Worm (Caenorhabditis elegans) whole organism, late embryonic: ENCODE measurements around the gene lin-36.
A peak's percentile ranks its signal among the peaks of the same experiment; 100 is the strongest.

Source experiments
- C08G9.2 ChIP-seq: sonication (generic microtip); optimal IDR thresholded peaks from 2 replicates; lab custom pipeline; 2016; ENCODE audit warnings: mild to moderate bottlenecking, missing genetic modification characterization, moderate library complexity, missing compliant biosample characterization
- C38D4.7 ChIP-seq: fragments of 200-800 bp; sonication (Bioruptor generic); optimal IDR thresholded peaks from 2 replicates; lab custom pipeline; 2018; ENCODE audit warnings: mild to moderate bottlenecking, missing genetic modification characterization, moderate library complexity, missing compliant biosample characterization
- K02D7.2 ChIP-seq: sonication (generic microtip); optimal IDR thresholded peaks from 2 replicates; lab custom pipeline; 2017; ENCODE audit warnings: mild to moderate bottlenecking, missing genetic modification characterization, missing compliant biosample characterization
- K09A11.1 ChIP-seq: sonication (generic microtip); optimal IDR thresholded peaks from 2 replicates; lab custom pipeline; 2017; ENCODE audit warnings: antibody characterized with exemption, mild to moderate bottlenecking, missing genetic modification characterization, missing compliant biosample characterization; ENCODE audit not compliant: insufficient read depth
- T23F11.4 ChIP-seq: fragments of 200-800 bp; sonication (Bioruptor generic); optimal IDR thresholded peaks from 2 replicates; lab custom pipeline; 2018; ENCODE audit warnings: mild to moderate bottlenecking, missing genetic modification characterization, missing compliant biosample characterization
- ama-1 ChIP-seq: fragments of 150-350 bp; optimal IDR thresholded peaks from 2 replicates; lab custom pipeline; 2014
- ceh-14 ChIP-seq: sonication (generic microtip); optimal IDR thresholded peaks from 2 replicates; lab custom pipeline; 2016; ENCODE audit warnings: missing genotype, missing genetic modification characterization, missing compliant biosample characterization
- ceh-18 ChIP-seq: sonication (generic microtip); optimal IDR thresholded peaks from 2 replicates; lab custom pipeline; 2016; ENCODE audit warnings: missing genetic modification characterization, missing compliant biosample characterization
- ceh-19 ChIP-seq: fragments of 200-800 bp; sonication (Bioruptor generic); optimal IDR thresholded peaks from 2 replicates; lab custom pipeline; 2018; ENCODE audit warnings: mild to moderate bottlenecking, missing genetic modification characterization, missing compliant biosample characterization
- ceh-2 ChIP-seq: sonication (generic microtip); optimal IDR thresholded peaks from 2 replicates; lab custom pipeline; 2016; ENCODE audit warnings: missing genotype, missing genetic modification characterization, missing compliant biosample characterization
- ceh-22 ChIP-seq: sonication (generic microtip); optimal IDR thresholded peaks from 2 replicates; lab custom pipeline; 2017; ENCODE audit warnings: missing biosample characterization, missing genetic modification characterization
- ceh-30 ChIP-seq: fragments of 150-350 bp; optimal IDR thresholded peaks from 2 replicates; lab custom pipeline; 2014; ENCODE audit warnings: missing biosample characterization, missing genetic modification characterization
- ceh-31 ChIP-seq: sonication (generic microtip); optimal IDR thresholded peaks from 2 replicates; lab custom pipeline; 2016; ENCODE audit warnings: missing genetic modification characterization, missing compliant biosample characterization
- ceh-34 ChIP-seq: sonication (generic microtip); optimal IDR thresholded peaks from 2 replicates; lab custom pipeline; 2016; ENCODE audit warnings: mild to moderate bottlenecking, missing genetic modification characterization, missing compliant biosample characterization
- ceh-6 ChIP-seq: fragments of 200-800 bp; sonication (Bioruptor generic); optimal IDR thresholded peaks from 2 replicates; lab custom pipeline; 2018; ENCODE audit warnings: mild to moderate bottlenecking, missing genetic modification characterization, missing compliant biosample characterization
- ceh-9 ChIP-seq: sonication (generic microtip); optimal IDR thresholded peaks from 2 replicates; lab custom pipeline; 2016; ENCODE audit warnings: mild to moderate bottlenecking, missing genetic modification characterization, inconsistent platforms, missing compliant biosample characterization
- che-1 ChIP-seq: sonication (generic microtip); optimal IDR thresholded peaks from 2 replicates; lab custom pipeline; 2016; ENCODE audit warnings: mild to moderate bottlenecking, missing genetic modification characterization, missing compliant biosample characterization
- dmd-4 ChIP-seq: sonication (generic microtip); optimal IDR thresholded peaks from 2 replicates; lab custom pipeline; 2016; ENCODE audit warnings: borderline replicate concordance, missing genetic modification characterization, missing compliant biosample characterization
- elt-2 ChIP-seq: sonication (generic microtip); optimal IDR thresholded peaks from 2 replicates; lab custom pipeline; 2016; ENCODE audit warnings: missing genetic modification reagents, missing genetic modification characterization, missing compliant biosample characterization
- elt-4 ChIP-seq: sonication (generic microtip); optimal IDR thresholded peaks from 2 replicates; lab custom pipeline; 2016; ENCODE audit warnings: missing genetic modification characterization, missing compliant biosample characterization
- ets-4 ChIP-seq: sonication (generic microtip); optimal IDR thresholded peaks from 2 replicates; lab custom pipeline; 2016; ENCODE audit warnings: missing genetic modification characterization, missing compliant biosample characterization
- eyg-1 ChIP-seq: sonication (generic microtip); optimal IDR thresholded peaks from 2 replicates; lab custom pipeline; 2016; ENCODE audit warnings: missing genotype, missing genetic modification characterization, missing compliant biosample characterization
- fax-1 ChIP-seq: sonication (generic microtip); optimal IDR thresholded peaks from 2 replicates; lab custom pipeline; 2016; ENCODE audit warnings: missing genotype, missing genetic modification characterization, missing compliant biosample characterization
- fkh-10 ChIP-seq: fragments of 150-350 bp; optimal IDR thresholded peaks from 2 replicates; lab custom pipeline; 2014; ENCODE audit warnings: missing biosample characterization, missing genetic modification reagents, missing genetic modification characterization
- fkh-6 ChIP-seq: sonication (generic microtip); optimal IDR thresholded peaks from 2 replicates; lab custom pipeline; 2016; ENCODE audit warnings: missing genetic modification characterization, missing compliant biosample characterization
- hlh-30 ChIP-seq: sonication (generic microtip); optimal IDR thresholded peaks from 2 replicates; lab custom pipeline; 2017; ENCODE audit warnings: antibody characterized with exemption, missing genetic modification characterization, missing compliant biosample characterization; ENCODE audit not compliant: insufficient read depth
- hlh-6 ChIP-seq: sonication (generic microtip); optimal IDR thresholded peaks from 2 replicates; lab custom pipeline; 2016; ENCODE audit warnings: missing genotype, missing genetic modification characterization, missing compliant biosample characterization
- lim-6 ChIP-seq: sonication (generic microtip); optimal IDR thresholded peaks from 2 replicates; lab custom pipeline; 2016; ENCODE audit warnings: missing genetic modification characterization, missing compliant biosample characterization
- lin-11 ChIP-seq: fragments of 200-800 bp; sonication (Bioruptor generic); optimal IDR thresholded peaks from 2 replicates; lab custom pipeline; 2018; ENCODE audit warnings: mild to moderate bottlenecking, missing genetic modification characterization, missing compliant biosample characterization
- madf-2 ChIP-seq: sonication (generic microtip); optimal IDR thresholded peaks from 2 replicates; lab custom pipeline; 2017; ENCODE audit warnings: missing genetic modification characterization, missing compliant biosample characterization
- mec-3 ChIP-seq: sonication (generic microtip); optimal IDR thresholded peaks from 2 replicates; lab custom pipeline; 2016; ENCODE audit warnings: borderline replicate concordance, missing genetic modification characterization, missing compliant biosample characterization
- nfya-1 ChIP-seq: sonication (generic microtip); optimal IDR thresholded peaks from 2 replicates; lab custom pipeline; 2017; ENCODE audit warnings: missing genetic modification characterization, mild to moderate bottlenecking, missing compliant biosample characterization, antibody characterized with exemption, moderate library complexity
- nhr-11 ChIP-seq: fragments of 150-350 bp; optimal IDR thresholded peaks from 2 replicates; lab custom pipeline; 2014; ENCODE audit warnings: missing biosample characterization, missing genetic modification characterization
- nhr-232 ChIP-seq: sonication (generic microtip); optimal IDR thresholded peaks from 2 replicates; lab custom pipeline; 2016; ENCODE audit warnings: missing genetic modification characterization, missing compliant biosample characterization
- npax-4 ChIP-seq: sonication (generic microtip); optimal IDR thresholded peaks from 2 replicates; lab custom pipeline; 2016; ENCODE audit warnings: missing genetic modification characterization, missing compliant biosample characterization
- pag-3 ChIP-seq: sonication (generic microtip); optimal IDR thresholded peaks from 2 replicates; lab custom pipeline; 2016; ENCODE audit warnings: missing compliant biosample characterization, missing genetic modification characterization, borderline replicate concordance
- pat-9 ChIP-seq: fragments of 200-800 bp; sonication (Bioruptor generic); optimal IDR thresholded peaks from 2 replicates; lab custom pipeline; 2018; ENCODE audit warnings: mild to moderate bottlenecking, missing genetic modification characterization, moderate library complexity, missing compliant biosample characterization
- pha-2 ChIP-seq: sonication (generic microtip); optimal IDR thresholded peaks from 2 replicates; lab custom pipeline; 2017; ENCODE audit warnings: mild to moderate bottlenecking, missing genetic modification characterization, missing compliant biosample characterization
- ref-2 ChIP-seq: sonication (generic microtip); optimal IDR thresholded peaks from 2 replicates; lab custom pipeline; 2016; ENCODE audit warnings: missing genetic modification characterization, missing compliant biosample characterization
- rnt-1 ChIP-seq: sonication (generic microtip); optimal IDR thresholded peaks from 2 replicates; lab custom pipeline; 2016; ENCODE audit warnings: missing genetic modification characterization, missing compliant biosample characterization
- sox-2 ChIP-seq: fragments of 200-800 bp; sonication (Bioruptor generic); IDR thresholded peaks from 2 replicates; pipeline ENCODE4 v1.3.6; 2022; ENCODE audit warnings: missing genetic modification reagents, missing genetic modification characterization, missing compliant biosample characterization
- syd-9 ChIP-seq: sonication (generic microtip); optimal IDR thresholded peaks from 2 replicates; lab custom pipeline; 2016; ENCODE audit warnings: mild to moderate bottlenecking, missing genetic modification characterization, moderate library complexity, missing compliant biosample characterization
- tbx-2 ChIP-seq: sonication (generic microtip); optimal IDR thresholded peaks from 2 replicates; lab custom pipeline; 2016; ENCODE audit warnings: missing genetic modification characterization, missing compliant biosample characterization
- tbx-7 ChIP-seq: sonication (generic microtip); optimal IDR thresholded peaks from 2 replicates; lab custom pipeline; 2016; ENCODE audit warnings: missing genotype, missing genetic modification characterization, missing compliant biosample characterization
- unc-55 ChIP-seq: sonication (generic microtip); optimal IDR thresholded peaks from 2 replicates; lab custom pipeline; 2017; ENCODE audit warnings: missing biosample characterization, missing genetic modification reagents, missing genetic modification characterization
- zip-5 ChIP-seq: sonication (generic microtip); optimal IDR thresholded peaks from 2 replicates; lab custom pipeline; 2016; ENCODE audit warnings: missing genetic modification characterization, missing compliant biosample characterization

Gene lin-36

DNA sequence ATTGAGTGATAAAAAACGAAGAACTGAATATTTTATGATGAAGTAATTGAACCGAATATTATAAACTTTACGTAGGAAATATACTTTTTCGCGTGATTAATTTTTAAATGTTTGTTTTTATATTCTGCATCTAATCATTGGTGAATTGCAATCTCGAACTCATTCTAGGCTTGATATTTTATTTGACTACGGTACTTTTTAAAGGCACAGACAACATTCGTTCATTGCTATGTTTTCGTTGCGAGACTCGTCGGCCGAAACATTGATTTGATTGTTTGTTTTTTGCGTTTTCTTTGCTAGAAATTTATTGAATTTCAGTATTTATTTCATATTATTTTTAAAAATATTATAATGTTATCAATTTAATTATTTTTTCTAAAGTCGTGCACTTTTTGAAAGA lies 42.9 kb downstream of the lin-36 start, which contains the start of gene C06G4.4:
TSS of gene C06G4.4 (minus strand) at position 36 of the 400 bp plus-strand sequence.
- TF ChIP-seq madf-2 (tag; lab: Kevin White, UChicago) (no peak), ceh-18 (tag; lab: Kevin White, UChicago) (no peak), tbx-2 (tag; lab: Kevin White, UChicago) (no peak), elt-4 (tag; lab: Kevin White, UChicago) (no peak), rnt-1 (tag; lab: Kevin White, UChicago) (no peak), pha-2 (tag; lab: Kevin White, UChicago) (no peak), ceh-2 (no peak), mec-3 (no peak)

DNA sequence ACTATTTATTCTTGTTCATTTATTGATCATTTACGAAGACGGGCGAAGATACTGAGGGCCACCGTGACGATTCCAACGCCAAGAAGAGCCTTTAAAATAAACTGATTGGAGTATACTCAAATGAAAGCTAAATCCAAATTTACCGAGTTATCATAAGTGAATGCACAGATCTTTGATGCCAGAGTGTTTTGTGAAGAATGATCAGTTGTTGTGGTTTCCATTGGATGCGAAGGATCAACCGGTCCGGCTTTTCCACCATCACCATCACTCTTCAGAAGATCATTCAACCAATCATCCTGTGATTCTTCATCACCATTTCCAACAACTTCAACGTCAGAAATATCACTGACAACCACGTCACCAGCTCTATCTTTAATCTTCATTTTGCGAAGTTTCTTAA lies 43.4 kb downstream of the lin-36 start:
- TF ChIP-seq ets-4 (no peak), ceh-22 (no peak), ceh-31 (no peak), tbx-7 (tag; lab: Kevin White, UChicago) (no peak), ceh-30 (no peak), ceh-9 (tag; lab: Kevin White, UChicago) (no peak), ceh-19 (GFP tag; lab: Kevin White, UChicago) (no peak), nhr-232 (tag; lab: Kevin White, UChicago) (no peak), lim-6 (tag; lab: Kevin White, UChicago) (no peak), elt-2 (tag; lab: Kevin White, UChicago) (no peak)

DNA sequence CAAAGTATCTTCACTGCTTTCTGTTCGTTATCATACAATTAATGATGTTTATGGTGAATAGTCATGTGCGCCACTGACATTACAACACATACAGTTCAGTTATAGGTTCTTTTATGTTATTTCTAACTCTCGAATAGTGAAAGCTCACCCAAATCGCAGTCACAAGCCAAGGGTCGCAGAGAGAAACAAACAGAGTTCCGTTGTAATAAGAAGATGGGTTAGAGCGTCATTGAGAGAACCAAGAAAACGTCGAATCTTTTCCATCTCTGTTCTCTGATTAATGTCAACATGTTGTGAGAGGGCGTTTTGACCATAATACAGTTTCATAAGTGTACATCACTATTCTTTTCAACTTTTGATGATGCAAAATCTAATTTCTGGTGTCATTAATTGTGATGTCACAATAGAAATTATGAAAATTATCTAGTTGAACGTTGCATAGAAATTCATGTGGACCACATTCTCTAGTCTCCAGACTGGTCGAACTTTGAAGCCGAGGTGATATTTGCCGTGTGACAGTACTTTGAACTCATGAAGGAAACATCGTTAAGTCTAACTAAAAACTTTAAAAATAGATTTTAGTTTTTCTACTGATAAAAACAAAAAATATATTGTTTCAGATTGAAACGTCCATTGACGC lies 46.6 kb downstream of the lin-36 start:
- TF ChIP-seq K09A11.1 (tag; lab: Kevin White, UChicago) (no peak), ceh-14 (tag; lab: Kevin White, UChicago) (no peak), ceh-9 (tag; lab: Kevin White, UChicago) (no peak), elt-2 (tag; lab: Kevin White, UChicago) (no peak), hlh-6 (tag; lab: Kevin White, UChicago) (no peak), pha-2 (tag; lab: Kevin White, UChicago) (no peak), fkh-10 (GFP tag; lab: Kevin White, UChicago) (no peak), fax-1 (tag; lab: Kevin White, UChicago) (no peak), ref-2 (no peak), sox-2 (GFP tag; lab: Robert Waterston, UW) (no peak), elt-4 (tag; lab: Kevin White, UChicago) (no peak)

DNA sequence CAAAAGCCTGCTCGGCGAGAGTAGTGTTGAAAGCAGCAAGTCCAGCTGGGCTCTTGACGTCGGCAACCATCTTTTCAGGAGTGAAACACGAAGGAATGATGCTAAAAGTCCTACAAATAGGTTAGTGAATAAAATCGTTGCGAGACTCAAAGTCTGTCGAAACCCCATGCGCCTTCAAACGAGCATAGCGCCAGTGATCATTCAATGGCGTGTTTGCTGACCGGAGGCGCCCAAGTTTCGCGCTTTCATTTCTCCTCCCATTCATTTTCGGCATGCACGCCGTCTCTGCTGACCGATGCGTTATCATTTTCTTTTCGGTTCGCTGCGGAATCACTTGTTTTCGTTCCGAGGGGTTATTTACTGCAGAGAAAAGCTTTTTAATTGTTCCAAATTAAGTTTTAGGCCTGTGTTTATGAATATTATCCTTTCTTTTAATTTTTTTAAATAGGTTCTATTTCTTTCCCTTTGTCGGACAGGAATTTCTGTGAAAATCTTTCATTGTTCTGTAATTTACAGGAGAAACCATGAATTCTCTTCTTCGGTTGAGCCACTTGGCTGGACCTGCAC lies 47.4 kb downstream of the lin-36 start, which contains the start of the genes eef-1B.1 and aco-2:
TSS of gene eef-1B.1 (minus strand) at position 186 of the 567 bp plus-strand sequence.
TSS of gene aco-2 (plus strand) at position 517 of the 567 bp plus-strand sequence.
- no peak for TF ChIP-seq C38D4.7 (GFP tag; lab: Kevin White, UChicago)
- TF ChIP-seq hlh-30 (tag; lab: Kevin White, UChicago): peak; percentile 37
- TF ChIP-seq ceh-34 (tag; lab: Kevin White, UChicago): no peak
- no peak for TF ChIP-seq K02D7.2 (tag; lab: Kevin White, UChicago)
- TF ChIP-seq zip-5 (tag; lab: Kevin White, UChicago): no peak
- TF ChIP-seq syd-9 (tag; lab: Kevin White, UChicago): no peak
- TF ChIP-seq ama-1: no peak
- no peak for TF ChIP-seq T23F11.4 (GFP tag; lab: Kevin White, UChicago)
- peak; percentile 25 for TF ChIP-seq ceh-18 (tag; lab: Kevin White, UChicago)
- TF ChIP-seq che-1: no peak
- no peak for TF ChIP-seq dmd-4 (tag; lab: Kevin White, UChicago)
- TF ChIP-seq eyg-1 (tag; lab: Kevin White, UChicago): no peak
- TF ChIP-seq npax-4 (tag; lab: Kevin White, UChicago): no peak
- TF ChIP-seq pat-9 (tag; lab: Kevin White, UChicago): peak; percentile 29
- TF ChIP-seq pha-2 (tag; lab: Kevin White, UChicago): no peak
- TF ChIP-seq pag-3 (tag; lab: Kevin White, UChicago): no peak
- TF ChIP-seq ceh-6 (GFP tag; lab: Kevin White, UChicago): no peak
- no peak for TF ChIP-seq nhr-11
- TF ChIP-seq tbx-7 (tag; lab: Kevin White, UChicago): no peak
- no peak for TF ChIP-seq lin-11 (tag; lab: Kevin White, UChicago)
- no peak for TF ChIP-seq fkh-6 (tag; lab: Kevin White, UChicago)
- no peak for TF ChIP-seq ceh-14 (tag; lab: Kevin White, UChicago)
- TF ChIP-seq nfya-1 (tag; lab: Kevin White, UChicago): peak; percentile 61
- TF ChIP-seq ceh-2: no peak
- TF ChIP-seq unc-55 (GFP tag; lab: Kevin White, UChicago): peak; percentile 3
- no peak for TF ChIP-seq C08G9.2 (tag; lab: Kevin White, UChicago)
